Worm (Caenorhabditis elegans): ENCODE data around the gene hcp-1.

hcp-1 gene

DNA sequence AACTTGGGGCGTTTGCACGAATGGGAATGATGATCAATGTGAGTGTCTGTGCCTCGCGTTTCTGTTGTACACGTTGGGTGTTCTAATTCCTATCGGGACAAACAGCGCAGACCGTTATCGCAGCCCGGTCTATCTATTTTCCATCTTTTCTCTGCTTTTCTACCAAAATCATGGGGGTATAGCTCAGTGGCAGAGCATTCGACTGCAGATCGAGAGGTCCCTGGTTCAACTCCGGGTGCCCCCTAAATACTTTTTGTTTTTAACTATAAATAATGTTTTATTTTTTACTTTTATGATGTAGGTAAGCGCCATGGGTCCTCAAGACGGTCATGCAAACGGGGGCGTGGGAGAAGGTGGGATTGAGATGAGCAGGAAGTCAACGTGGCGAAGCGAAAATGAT is 34.4 kb upstream of the hcp-1 start (continued):
- TF ChIP-seq snpc-1.1 (tag; optimal IDR thresholded peaks at IDR 0.05; ENCODE audit: insufficient read depth) (peak; percentile 31), nhr-90 (tag; optimal IDR thresholded peaks at IDR 0.05) (peak; percentile 89), ceh-79 (tag; optimal IDR thresholded peaks at IDR 0.05) (peak; percentile 48), B0019.2 (GFP tag; conservative IDR thresholded peaks at IDR 0.05) (peak; percentile 25; the same call in 1 of the 2 replicates), B0336.3 (GFP tag; IDR thresholded peaks at IDR 0.05) (no peak), ztf-25 (GFP tag; IDR thresholded peaks at IDR 0.05) (peak; percentile 78; the same call in 1 of the 2 replicates), F57A8.1 (GFP tag; optimal IDR thresholded peaks at IDR 0.05) (peak; percentile 66), snpc-1.3 (tag; optimal IDR thresholded peaks at IDR 0.05; ENCODE audit: insufficient read depth) (peak; percentile 73), cebp-2 (GFP tag; IDR thresholded peaks at IDR 0.05) (0 out of 2 replicates have a peak, but pooled peaks have one; percentile 42), D2030.7 (GFP tag; IDR thresholded peaks at IDR 0.05) (peak; percentile 69; the same call in 1 of the 2 replicates), egl-44 (GFP tag; IDR thresholded peaks at IDR 0.05) (peak; percentile 85), egrh-3 (GFP tag; IDR thresholded peaks at IDR 0.05) (no peak), attf-5 (GFP tag; optimal IDR thresholded peaks at IDR 0.05) (peak; percentile 76), F39B2.1 (GFP tag; IDR thresholded peaks at IDR 0.05) (no peak), ceh-100 (GFP tag; IDR thresholded peaks at IDR 0.05) (peak; percentile 49; the same call in 1 of the 2 replicates), tbp1 (GFP tag; optimal IDR thresholded peaks at IDR 0.05) (peak; percentile 87), madf-8 (GFP tag; conservative IDR thresholded peaks at IDR 0.05) (peak; percentile 45), B0035.1 (tag; optimal IDR thresholded peaks at IDR 0.05) (peak; percentile 31), K11D2.4 (GFP tag; IDR thresholded peaks at IDR 0.05) (no peak), ztf-26 (tag; optimal IDR thresholded peaks at IDR 0.05) (peak; percentile 24), ets-4 (GFP tag; optimal IDR thresholded peaks at IDR 0.05) (peak; percentile 60), chd-7 (tag; optimal IDR thresholded peaks at IDR 0.05) (peak; percentile 61), hrde-1 (tag; optimal IDR thresholded peaks at IDR 0.05; ENCODE audit: borderline replicate concordance) (peak; percentile 70), nhr-179 (tag; optimal IDR thresholded peaks at IDR 0.05) (no peak), unc-130 (GFP tag; optimal IDR thresholded peaks at IDR 0.05) (peak; percentile 22), T26A5.8 (tag; optimal IDR thresholded peaks at IDR 0.05) (peak; percentile 45), atf-7 (tag; optimal IDR thresholded peaks at IDR 0.05) (peak; percentile 9), let-607 (tag; optimal IDR thresholded peaks at IDR 0.05) (peak; percentile 10 to 16), sptf-2 (GFP tag; optimal IDR thresholded peaks at IDR 0.05) (peak; percentile 90), zim-3 (tag; optimal IDR thresholded peaks at IDR 0.05) (peak; percentile 45), C17E4.6 (GFP tag; IDR thresholded peaks at IDR 0.05) (no peak), F37B4.10 (GFP tag; IDR thresholded peaks at IDR 0.05) (0 out of 2 replicates have a peak, but pooled peaks have one; percentile 69), sdz-38 (tag; optimal IDR thresholded peaks at IDR 0.05) (no peak), rcor-1 (GFP tag; IDR thresholded peaks at IDR 0.05) (no peak), hsf-1 (GFP tag; IDR thresholded peaks at IDR 0.05) (0 out of 2 replicates have a peak, but pooled peaks have one; percentile 24), somi-1 (GFP tag; optimal IDR thresholded peaks at IDR 0.05) (peak; percentile 49), him-1 (tag; optimal IDR thresholded peaks at IDR 0.05) (peak; percentile 71), ZK185.1 (tag; optimal IDR thresholded peaks at IDR 0.05; ENCODE audit: poor library complexity, severe bottlenecking) (peak; percentile 41), repo-1 (tag; optimal IDR thresholded peaks at IDR 0.05) (no peak), fkh-3 (tag; optimal IDR thresholded peaks at IDR 0.05) (peak; percentile 70), rec-8 (tag; optimal IDR thresholded peaks at IDR 0.05) (peak; percentile 69 to 81), mes-4 (tag; optimal IDR thresholded peaks at IDR 0.05) (peak; percentile 39), madf-10 (tag; optimal IDR thresholded peaks at IDR 0.05) (peak; percentile 55), nhr-80 (tag; optimal IDR thresholded peaks at IDR 0.05) (peak; percentile 42), B0261.1 (tag; optimal IDR thresholded peaks at IDR 0.05) (peak; percentile 77), egl-18 (GFP tag; IDR thresholded peaks at IDR 0.05) (no peak), hmg-1.2 (GFP tag; IDR thresholded peaks at IDR 0.05) (peak; percentile 65), lin-26 (GFP tag; IDR thresholded peaks at IDR 0.05) (peak; percentile 94)
